Worm (Caenorhabditis elegans) whole organism, L4/young adult: ENCODE data around the gene nspe-7.

Experiments
- W03F9.2 ChIP-seq: fragments of 150-350 bp; optimal IDR thresholded peaks from 2 replicates; lab custom pipeline; 2014; ENCODE audit warnings: missing biosample characterization, missing genetic modification characterization
- him-1 ChIP-seq: sonication (generic microtip); optimal IDR thresholded peaks from 2 replicates; lab custom pipeline; 2016; ENCODE audit warnings: missing genotype, missing genetic modification reagents, missing genetic modification characterization, missing compliant biosample characterization

DNA sequence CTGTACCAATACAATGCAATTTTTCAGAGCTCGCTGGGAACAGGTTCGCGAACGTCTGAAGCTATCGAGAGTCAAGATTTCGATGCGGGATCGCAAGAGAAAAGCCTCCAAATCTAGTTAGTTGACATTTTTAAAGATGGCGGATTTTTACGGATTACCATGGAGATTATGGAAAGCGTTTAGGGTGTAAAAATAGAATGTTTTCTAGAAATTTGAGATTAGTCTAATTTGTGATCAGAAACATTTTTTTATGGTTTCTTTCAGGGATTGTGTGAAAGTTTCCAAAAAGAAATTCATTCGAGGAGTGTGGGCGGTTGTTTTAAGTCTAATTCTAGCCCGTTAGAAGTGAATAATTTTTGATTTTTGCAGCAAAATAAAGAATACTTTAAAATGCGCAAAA is 28.8 kb downstream of the nspe-7 start:
- TF ChIP-seq W03F9.2 (tag; lab: Kevin White, UChicago), result no peak
- no peak for TF ChIP-seq him-1 (tag; lab: Kevin White, UChicago)
